Fruit fly (Drosophila melanogaster) S2 (cell line): ENCODE measurements around the gene Hsp26.

Experiments
- CG8478 ChIP-seq: fragments of >200 bp; optimal IDR thresholded peaks from 2 replicates; lab custom pipeline; 2018
- CTCF ChIP-seq, 2 experiments: fragments of >200 bp; optimal IDR thresholded peaks; 2 replicates each; lab custom pipeline; 2018

dm6 chr3L:9370907-9371365 is 6.3 kb downstream of the Hsp26 start, which contains the start of gene Fdx1:
- TF ChIP-seq CG8478 = no peak
- TF ChIP-seq CTCF (optimal IDR thresholded peaks at IDR 0.05; lab: Kevin White, UChicago) = no peak
